Worm (Caenorhabditis elegans) whole organism, L4/young adult: ENCODE results near the gene ref-2.

Experiments
- W03F9.2 ChIP-seq: fragments of 150-350 bp; optimal IDR thresholded peaks from 2 replicates; lab custom pipeline; 2014; ENCODE audit warnings: missing biosample characterization, missing genetic modification characterization
- him-1 ChIP-seq: sonication (generic microtip); optimal IDR thresholded peaks from 2 replicates; lab custom pipeline; 2016; ENCODE audit warnings: missing genotype, missing genetic modification reagents, missing genetic modification characterization, missing compliant biosample characterization

ce11 chrX:7798248-7799020 lies 54.4 kb downstream of the ref-2 start, which contains the start of gene adm-4:
- peak; percentile 5 for TF ChIP-seq him-1 (tag; lab: Kevin White, UChicago)
- no peak for TF ChIP-seq W03F9.2 (tag; lab: Kevin White, UChicago)
